Worm (Caenorhabditis elegans): Measurements from ENCODE around the gene F47B7.5.

- TF ChIP-seq tra-1 (GFP tag; IDR thresholded peaks at IDR 0.05) = no peak
- TF ChIP-seq ZK546.5 (tag; optimal IDR thresholded peaks at IDR 0.05) = no peak
- no peak for TF ChIP-seq nhr-77 (tag; optimal IDR thresholded peaks at IDR 0.05)
- no peak for TF ChIP-seq egl-43 (GFP tag; IDR thresholded peaks at IDR 0.05)
- TF ChIP-seq php-3 (GFP tag; IDR thresholded peaks at IDR 0.05) = no peak
- TF ChIP-seq pha-4 (GFP tag; IDR thresholded peaks at IDR 0.05) = no peak
- no peak for TF ChIP-seq pha-4 (tag; optimal IDR thresholded peaks at IDR 0.05)
- TF ChIP-seq sdz-12 (GFP tag; optimal IDR thresholded peaks at IDR 0.05) = no peak
- no peak for TF ChIP-seq unc-39 (tag; optimal IDR thresholded peaks at IDR 0.05)
- TF ChIP-seq fkh-10 (GFP tag; optimal IDR thresholded peaks at IDR 0.05) = no peak
- no peak for TF ChIP-seq snpc-4 (tag; optimal IDR thresholded peaks at IDR 0.05)
- TF ChIP-seq unc-130 (GFP tag; optimal IDR thresholded peaks at IDR 0.05) = no peak
These were observed 9.3 kb downstream of the F47B7.5 start, which contains the start of gene T14G12.6 for ce11 chrX:3759345-3759744.
